Fruit fly (Drosophila melanogaster) whole organism, embryonic: Measurements from ENCODE around the gene CG4991.

Experiments used
- B-H2 ChIP-seq: fragments of 200-800 bp; sonication (Bioruptor generic); optimal IDR thresholded peaks from 2 replicates; lab custom pipeline; 2018; ENCODE audit warnings: missing biosample characterization, mild to moderate bottlenecking, missing genetic modification characterization
- Bgb ChIP-seq: fragments of 200-800 bp; sonication (Bioruptor generic); IDR thresholded peaks from 2 replicates; pipeline ENCODE4 v1.3.6; 2022; ENCODE audit warnings: missing biosample characterization, missing genetic modification characterization; ENCODE audit not compliant: partially characterized antibody
- CG11695 ChIP-seq: fragments of 200-800 bp; sonication (Bioruptor generic); IDR thresholded peaks from 3 replicates; pipeline ENCODE4 v1.3.6; 2022; ENCODE audit warnings: missing biosample characterization, missing genetic modification characterization
- CG12219 ChIP-seq: fragments of 200-800 bp; sonication (Bioruptor generic); optimal IDR thresholded peaks from 3 replicates; lab custom pipeline; 2018; ENCODE audit warnings: missing biosample characterization, mild to moderate bottlenecking, missing genetic modification characterization
- CG14965 ChIP-seq: fragments of 200-800 bp; sonication (Bioruptor generic); optimal IDR thresholded peaks from 2 replicates; lab custom pipeline; 2016; ENCODE audit warnings: missing biosample characterization, missing genetic modification characterization, borderline replicate concordance
- CG1602 ChIP-seq: fragments of 200-800 bp; sonication (Bioruptor generic); optimal IDR thresholded peaks from 3 replicates; lab custom pipeline; 2016; ENCODE audit warnings: missing biosample characterization, missing genetic modification characterization
- CG16863 ChIP-seq: fragments of 200-800 bp; sonication (Bioruptor generic); optimal IDR thresholded peaks from 3 replicates; lab custom pipeline; 2016; ENCODE audit warnings: missing biosample characterization, missing genetic modification characterization
- CG18262 ChIP-seq: fragments of 200-800 bp; optimal IDR thresholded peaks from 3 replicates; lab custom pipeline; 2019; ENCODE audit warnings: missing biosample characterization, mild to moderate bottlenecking, missing genetic modification characterization, moderate library complexity
- CG18764 ChIP-seq: fragments of 200-800 bp; sonication (Bioruptor generic); optimal IDR thresholded peaks from 3 replicates; lab custom pipeline; 2016; ENCODE audit warnings: missing biosample characterization, missing genetic modification characterization
- CG31441 ChIP-seq: fragments of 200-800 bp; sonication (Bioruptor generic); IDR thresholded peaks from 2 replicates; pipeline ENCODE4 v1.3.6; 2022; ENCODE audit warnings: missing biosample characterization, missing genetic modification characterization
- CG3838 ChIP-seq: fragments of 200-800 bp; sonication (Bioruptor generic); optimal IDR thresholded peaks from 3 replicates; lab custom pipeline; 2016; ENCODE audit warnings: missing biosample characterization, missing genetic modification characterization
- CG4328 ChIP-seq: fragments of 200-800 bp; sonication (Bioruptor generic); optimal IDR thresholded peaks from 3 replicates; lab custom pipeline; 2017; ENCODE audit warnings: missing biosample characterization, missing genetic modification reagents, missing genetic modification characterization
- CG4404 ChIP-seq: fragments of 200-800 bp; sonication (Bioruptor generic); IDR thresholded peaks from 2 replicates; pipeline ENCODE4 v1.3.6; 2022; ENCODE audit warnings: missing biosample characterization, missing genetic modification characterization
- CG4730 ChIP-seq: fragments of 200-800 bp; sonication (Bioruptor generic); IDR thresholded peaks from 2 replicates; pipeline ENCODE4 v1.3.6; 2022; ENCODE audit warnings: missing biosample characterization, missing genetic modification characterization
- CG6854 ChIP-seq: fragments of 200-800 bp; sonication (Bioruptor generic); optimal IDR thresholded peaks from 3 replicates; lab custom pipeline; 2017; ENCODE audit warnings: missing biosample characterization, mild to moderate bottlenecking, missing genetic modification characterization
- CG7372 ChIP-seq: fragments of 200-800 bp; sonication (Bioruptor generic); IDR thresholded peaks from 2 replicates; pipeline ENCODE4 v1.3.6; 2022; ENCODE audit warnings: missing biosample characterization, missing genetic modification characterization
- CG8281 ChIP-seq: fragments of 200-800 bp; sonication (Bioruptor generic); optimal IDR thresholded peaks from 2 replicates; lab custom pipeline; 2018; ENCODE audit warnings: missing biosample characterization, mild to moderate bottlenecking, missing genetic modification characterization, moderate library complexity
- CG8765 ChIP-seq: fragments of 200-800 bp; sonication (Bioruptor generic); IDR thresholded peaks from 2 replicates; pipeline ENCODE4 v1.3.6; 2022; ENCODE audit warnings: missing biosample characterization, missing genetic modification characterization
- CG8924 ChIP-seq: fragments of 200-800 bp; optimal IDR thresholded peaks from 3 replicates; lab custom pipeline; 2019; ENCODE audit warnings: missing biosample characterization, mild to moderate bottlenecking, missing genetic modification characterization, moderate library complexity
- CG9609 ChIP-seq: fragments of 200-800 bp; sonication (Bioruptor generic); optimal IDR thresholded peaks from 3 replicates; lab custom pipeline; 2016; ENCODE audit warnings: missing biosample characterization, missing genetic modification characterization
- CkIIα-i1 ChIP-seq: fragments of 200-800 bp; sonication (Bioruptor generic); IDR thresholded peaks from 2 replicates; pipeline ENCODE4 v1.3.6; 2022; ENCODE audit warnings: missing biosample characterization, missing genetic modification characterization
- Dp ChIP-seq: fragments of 200-800 bp; sonication (Bioruptor generic); optimal IDR thresholded peaks from 2 replicates; lab custom pipeline; 2018; ENCODE audit warnings: missing biosample characterization, mild to moderate bottlenecking, missing genetic modification characterization, moderate library complexity
- Gug ChIP-seq: fragments of 200-800 bp; sonication (Bioruptor generic); IDR thresholded peaks from 4 replicates; pipeline ENCODE4 v1.3.6; 2022; ENCODE audit warnings: missing biosample characterization, missing genetic modification characterization
- Hand ChIP-seq: fragments of 200-800 bp; sonication (Bioruptor generic); optimal IDR thresholded peaks from 2 replicates; lab custom pipeline; 2017; ENCODE audit warnings: mild to moderate bottlenecking, missing biosample characterization, missing genetic modification reagents, missing genetic modification characterization
- Hey ChIP-seq: fragments of 200-800 bp; sonication (Bioruptor generic); optimal IDR thresholded peaks from 3 replicates; lab custom pipeline; 2018; ENCODE audit warnings: missing biosample characterization, mild to moderate bottlenecking, missing genetic modification characterization
- Hr51 ChIP-seq, 2 experiments: fragments of 200-800 bp; sonication (Bioruptor generic); optimal IDR thresholded peaks; 2 replicates in 1 of 2; 3 replicates in 1 of 2; lab custom pipeline; 2016 to 2018; ENCODE audit warnings: missing biosample characterization in 2 of 2, missing genetic modification characterization in 2 of 2, mild to moderate bottlenecking in 1 of 2, moderate library complexity in 1 of 2
- Lhr ChIP-seq: fragments of 200-800 bp; sonication (Bioruptor generic); optimal IDR thresholded peaks from 3 replicates; lab custom pipeline; 2017; ENCODE audit warnings: mild to moderate bottlenecking, missing biosample characterization, missing genetic modification reagents, missing genetic modification characterization
- Oli ChIP-seq: fragments of 200-800 bp; sonication (Bioruptor generic); optimal IDR thresholded peaks from 2 replicates; lab custom pipeline; 2018; ENCODE audit warnings: missing biosample characterization, mild to moderate bottlenecking, missing genetic modification characterization, moderate library complexity
- Sox102F ChIP-seq: fragments of 200-800 bp; sonication (Bioruptor generic); optimal IDR thresholded peaks from 2 replicates; lab custom pipeline; 2018; ENCODE audit warnings: missing biosample characterization, mild to moderate bottlenecking, missing genetic modification characterization, moderate library complexity
- Sry-β ChIP-seq: fragments of 200-800 bp; sonication (Bioruptor generic); optimal IDR thresholded peaks from 2 replicates; lab custom pipeline; 2018; ENCODE audit warnings: missing biosample characterization, mild to moderate bottlenecking, missing genetic modification characterization, moderate library complexity
- Ssrp ChIP-seq: fragments of 200-800 bp; sonication (Bioruptor generic); optimal IDR thresholded peaks from 2 replicates; lab custom pipeline; 2018; ENCODE audit warnings: missing biosample characterization, mild to moderate bottlenecking, missing genetic modification characterization, moderate library complexity
- aop ChIP-seq: fragments of 200-800 bp; sonication (Bioruptor generic); IDR thresholded peaks from 2 replicates; pipeline ENCODE4 v1.3.6; 2022; ENCODE audit warnings: missing biosample characterization, missing genetic modification characterization
- ash1 ChIP-seq: fragments of 200-800 bp; sonication (Bioruptor generic); optimal IDR thresholded peaks from 2 replicates; lab custom pipeline; 2018; ENCODE audit warnings: missing biosample characterization, mild to moderate bottlenecking, missing genetic modification characterization
- bcd ChIP-seq: fragments of 200-800 bp; sonication (Bioruptor generic); optimal IDR thresholded peaks from 2 replicates; lab custom pipeline; 2017; ENCODE audit warnings: missing biosample characterization, mild to moderate bottlenecking, missing genetic modification characterization
- bowl ChIP-seq: fragments of 200-800 bp; sonication (Bioruptor generic); IDR thresholded peaks from 2 replicates; pipeline ENCODE4 v1.3.6; 2022; ENCODE audit warnings: missing biosample characterization, missing genetic modification characterization
- cad ChIP-seq: fragments of >200 bp; optimal IDR thresholded peaks from 2 replicates; lab custom pipeline; 2017; ENCODE audit warnings: missing biosample characterization, missing genetic modification characterization
- cas ChIP-seq: fragments of 200-800 bp; sonication (Bioruptor generic); IDR thresholded peaks from 2 replicates; pipeline ENCODE4 v1.3.6; 2022; ENCODE audit warnings: missing biosample characterization, missing genetic modification characterization
- gcm ChIP-seq: fragments of 200-800 bp; sonication (Bioruptor generic); optimal IDR thresholded peaks from 2 replicates; lab custom pipeline; 2019; ENCODE audit warnings: missing biosample characterization, mild to moderate bottlenecking, missing genetic modification characterization, moderate library complexity
- hb ChIP-seq: fragments of 200-800 bp; sonication (Bioruptor generic); IDR thresholded peaks from 3 replicates; pipeline ENCODE4 v1.3.6; 2022; ENCODE audit warnings: missing biosample characterization, missing genetic modification characterization; ENCODE audit not compliant: partially characterized antibody
- her ChIP-seq: fragments of 200-800 bp; sonication (Bioruptor generic); optimal IDR thresholded peaks from 2 replicates; lab custom pipeline; 2016; ENCODE audit warnings: missing biosample characterization, missing genetic modification characterization
- knrl ChIP-seq: fragments of 200-800 bp; sonication (Bioruptor generic); IDR thresholded peaks from 3 replicates; pipeline ENCODE4 v1.3.6; 2022; ENCODE audit warnings: missing biosample characterization, missing genetic modification characterization; ENCODE audit not compliant: partially characterized antibody
- lilli ChIP-seq: fragments of 200-800 bp; sonication (Bioruptor generic); optimal IDR thresholded peaks from 3 replicates; lab custom pipeline; 2016; ENCODE audit warnings: missing biosample characterization, missing genetic modification characterization
- mam ChIP-seq: fragments of 200-800 bp; sonication (Bioruptor generic); optimal IDR thresholded peaks from 3 replicates; lab custom pipeline; 2016; ENCODE audit warnings: missing biosample characterization, missing genetic modification characterization
- nmo ChIP-seq: fragments of 200-800 bp; sonication (Bioruptor generic); optimal IDR thresholded peaks from 2 replicates; lab custom pipeline; 2018; ENCODE audit warnings: missing biosample characterization, mild to moderate bottlenecking, missing genetic modification characterization, moderate library complexity
- org-1 ChIP-seq: fragments of 200-800 bp; sonication (Bioruptor generic); optimal IDR thresholded peaks from 2 replicates; lab custom pipeline; 2017; ENCODE audit warnings: missing biosample characterization, missing genetic modification characterization
- pb ChIP-seq: fragments of 200-800 bp; sonication (Bioruptor generic); optimal IDR thresholded peaks from 3 replicates; lab custom pipeline; 2016; ENCODE audit warnings: missing biosample characterization, missing genetic modification characterization
- pfk ChIP-seq: fragments of 200-800 bp; sonication (Bioruptor generic); optimal IDR thresholded peaks from 2 replicates; lab custom pipeline; 2018; ENCODE audit warnings: missing biosample characterization, mild to moderate bottlenecking, missing genetic modification characterization, moderate library complexity
- sr ChIP-seq: fragments of 200-800 bp; sonication (Bioruptor generic); IDR thresholded peaks from 3 replicates; pipeline ENCODE4 v1.3.6; 2022; ENCODE audit warnings: missing biosample characterization, missing genetic modification characterization
- twi ChIP-seq: fragments of 200-800 bp; optimal IDR thresholded peaks from 2 replicates; lab custom pipeline; 2019; ENCODE audit warnings: missing biosample characterization, mild to moderate bottlenecking, missing genetic modification characterization, moderate library complexity

CG4991 gene

dm6 chrX:17125017-17125821 is 33.6 kb downstream of the CG4991 start (continued):
- TF ChIP-seq bowl (GFP tag; lab: Robert Waterston, UW) (peak; percentile 70), Lhr (GFP tag; lab: Kevin White, UChicago) (no peak), Gug (GFP tag; lab: Robert Waterston, UW) (peak; percentile 26; the same call in 3 of the 4 replicates), gcm (GFP tag; lab: Kevin White, UChicago) (peak; percentile 8), Bgb (GFP tag; lab: Robert Waterston, UW) (peak; percentile 86), CG31441 (peak; percentile 80), Sry-β (GFP tag; lab: Kevin White, UChicago) (peak; percentile 52), org-1 (GFP tag; lab: Kevin White, UChicago) (peak; percentile 51), hb (GFP tag; lab: Robert Waterston, UW) (peak; percentile 85), CG8765 (GFP tag; lab: Robert Waterston, UW) (peak; percentile 58; the same call in 1 of the 2 replicates), ash1 (no peak), CG4404 (GFP tag; lab: Robert Waterston, UW) (no peak; the same call in 1 of the 2 replicates), lilli (GFP tag; lab: Kevin White, UChicago) (peak; percentile 42), CG14965 (GFP tag; lab: Kevin White, UChicago) (no peak), CG4730 (peak; percentile 62), knrl (GFP tag; lab: Robert Waterston, UW) (peak; percentile 87; the same call in 2 of the 3 replicates), Sox102F (GFP tag; lab: Kevin White, UChicago) (peak; percentile 64), sr (GFP tag; lab: Robert Waterston, UW) (no peak), twi (no peak), CG9609 (GFP tag; lab: Kevin White, UChicago) (no peak), Oli (tag; lab: Kevin White, UChicago) (peak; percentile 55), CG1602 (GFP tag; lab: Kevin White, UChicago) (peak; percentile 33), aop (no peak), CG11695 (peak; percentile 83), CG8281 (tag; lab: Kevin White, UChicago) (no peak), CG3838 (GFP tag; lab: Kevin White, UChicago) (no peak), Dp (no peak), Hey (tag; lab: Kevin White, UChicago) (no peak), CG6854 (peak; percentile 71), her (GFP tag; lab: Kevin White, UChicago) (peak; percentile 17), pfk (no peak), mam (peak; percentile 51), cad (GFP tag; lab: Kevin White, UChicago) (no peak), Ssrp (tag; lab: Kevin White, UChicago) (peak; percentile 23), B-H2 (GFP tag; lab: Kevin White, UChicago) (peak; percentile 36), bcd (GFP tag; lab: Kevin White, UChicago) (peak; percentile 53), Hand (GFP tag; lab: Kevin White, UChicago) (peak; percentile 58), Hr51 (GFP tag; optimal IDR thresholded peaks at IDR 0.05; lab: Kevin White, UChicago) (peak; percentile 23 to 80), pb (no peak), CG8924 (peak; percentile 50), CG18764 (GFP tag; lab: Kevin White, UChicago) (peak; percentile 20), nmo (peak; percentile 28), CG4328 (peak; percentile 23), cas (GFP tag; lab: Robert Waterston, UW) (0 out of 2 replicates have a peak, but pooled peaks have one; percentile 18), CG16863 (GFP tag; lab: Kevin White, UChicago) (peak; percentile 26), CG18262 (tag; lab: Kevin White, UChicago) (peak; percentile 68), CG7372 (GFP tag; lab: Robert Waterston, UW) (peak; percentile 71), CG12219 (GFP tag; lab: Kevin White, UChicago) (peak; percentile 2), CkIIα-i1 (no peak)
